Fruit fly (Drosophila melanogaster): Measurements from ENCODE around the gene crq.

Gene crq

dm6 chr2L:483347-484280, 30.8 kb upstream of the crq start:
- peak; percentile 16 for TF ChIP-seq fru (GFP tag; optimal IDR thresholded peaks at IDR 0.05)
- TF ChIP-seq Hr83 (GFP tag; optimal IDR thresholded peaks at IDR 0.05; ENCODE audit: poor library complexity, severe bottlenecking), result no peak
- TF ChIP-seq Mio (GFP tag; optimal IDR thresholded peaks at IDR 0.05), result no peak
- no peak for TF ChIP-seq OdsH (GFP tag; optimal IDR thresholded peaks at IDR 0.05)
- no peak for TF ChIP-seq psq (GFP tag; optimal IDR thresholded peaks at IDR 0.05)
- TF ChIP-seq foxo (GFP tag; optimal IDR thresholded peaks at IDR 0.05), result peak in 1 of 2 experiments; percentile 25
- no peak for TF ChIP-seq dsf (GFP tag; optimal IDR thresholded peaks at IDR 0.05; ENCODE audit: borderline replicate concordance)
- no peak for TF ChIP-seq Sp1 (GFP tag; optimal IDR thresholded peaks at IDR 0.05)
- no peak for TF ChIP-seq brk (GFP tag; optimal IDR thresholded peaks at IDR 0.05)
- TF ChIP-seq br (GFP tag; optimal IDR thresholded peaks at IDR 0.05), result no peak
- no peak for TF ChIP-seq GATAd (GFP tag; optimal IDR thresholded peaks at IDR 0.05)
- no peak for TF ChIP-seq Hnf4 (GFP tag; optimal IDR thresholded peaks at IDR 0.05)
- no peak for TF ChIP-seq Dfd (GFP tag; optimal IDR thresholded peaks at IDR 0.05)
- no peak for TF ChIP-seq Rel (GFP tag; optimal IDR thresholded peaks at IDR 0.05)
- no peak for TF ChIP-seq Rel (tag; optimal IDR thresholded peaks at IDR 0.05)
- TF ChIP-seq N (GFP tag; optimal IDR thresholded peaks at IDR 0.05), result no peak

dm6 chr2L:482451-482844, 29.6 kb upstream of the crq start:
- no peak for TF ChIP-seq tai (GFP tag; optimal IDR thresholded peaks at IDR 0.05)
- no peak for TF ChIP-seq HLH106 (tag; optimal IDR thresholded peaks at IDR 0.05)
- TF ChIP-seq CG9705 (GFP tag; optimal IDR thresholded peaks at IDR 0.05), result no peak
- TF ChIP-seq GATAd (GFP tag; optimal IDR thresholded peaks at IDR 0.05), result no peak
- no peak for TF ChIP-seq usp (GFP tag; optimal IDR thresholded peaks at IDR 0.05)
- no peak for TF ChIP-seq Vsx2 (GFP tag; optimal IDR thresholded peaks at IDR 0.05; ENCODE audit: partially characterized antibody)

dm6 chr2L:481757-482450, 29.1 kb upstream of the crq start:
- TF ChIP-seq foxo (GFP tag; optimal IDR thresholded peaks at IDR 0.05) (peak in 1 of 2 experiments; percentile 67), rgr (GFP tag; optimal IDR thresholded peaks at IDR 0.05) (peak; percentile 66), fru (GFP tag; optimal IDR thresholded peaks at IDR 0.05) (peak; percentile 24), Sp1 (GFP tag; optimal IDR thresholded peaks at IDR 0.05) (peak; percentile 4), Abd-B (GFP tag; optimal IDR thresholded peaks at IDR 0.05) (no peak), h (GFP tag; optimal IDR thresholded peaks at IDR 0.05) (peak; percentile 46), ey (GFP tag; optimal IDR thresholded peaks at IDR 0.05) (peak; percentile 52), Myc (optimal IDR thresholded peaks at IDR 0.05) (no peak), jim (GFP tag; optimal IDR thresholded peaks at IDR 0.05) (no peak), lola (GFP tag; optimal IDR thresholded peaks at IDR 0.05) (no peak), sv (GFP tag; optimal IDR thresholded peaks at IDR 0.05) (peak; percentile 45), HLH106 (tag; optimal IDR thresholded peaks at IDR 0.05) (peak; percentile 37), OdsH (GFP tag; optimal IDR thresholded peaks at IDR 0.05) (peak; percentile 22)

dm6 chr2L:481400-481756, 28.6 kb upstream of the crq start:
- TF ChIP-seq Dif (GFP tag; optimal IDR thresholded peaks at IDR 0.05; ENCODE audit: partially characterized antibody), result no peak
- TF ChIP-seq pan (optimal IDR thresholded peaks at IDR 0.05), result no peak
- no peak for TF ChIP-seq ey (GFP tag; optimal IDR thresholded peaks at IDR 0.05)
- TF ChIP-seq Hr83 (GFP tag; optimal IDR thresholded peaks at IDR 0.05; ENCODE audit: poor library complexity, severe bottlenecking), result peak; percentile 47
- no peak for TF ChIP-seq sv (GFP tag; optimal IDR thresholded peaks at IDR 0.05)
- TF ChIP-seq dmrt93B (GFP tag; optimal IDR thresholded peaks at IDR 0.05), result no peak
- no peak for TF ChIP-seq Myc (optimal IDR thresholded peaks at IDR 0.05)
- no peak for TF ChIP-seq usp (GFP tag; optimal IDR thresholded peaks at IDR 0.05)
- TF ChIP-seq GATAd (GFP tag; optimal IDR thresholded peaks at IDR 0.05), result no peak
- TF ChIP-seq Rel (GFP tag; optimal IDR thresholded peaks at IDR 0.05), result no peak
- peak; percentile 52 for TF ChIP-seq Rel (tag; optimal IDR thresholded peaks at IDR 0.05)
- TF ChIP-seq dsf (GFP tag; optimal IDR thresholded peaks at IDR 0.05; ENCODE audit: borderline replicate concordance), result no peak
- TF ChIP-seq CrebA (GFP tag; optimal IDR thresholded peaks at IDR 0.05; ENCODE audit: borderline replicate concordance), result no peak

All from whole organism, wandering third instar larva.